Worm (Caenorhabditis elegans): ENCODE measurements around the gene srv-10.

srv-10 gene

ce11 chrV:13464123-13464522 lies 40.4 kb downstream of the srv-10 start:
- TF ChIP-seq nhr-10 (tag; optimal IDR thresholded peaks at IDR 0.05) (no peak), F13H6.1 (tag; optimal IDR thresholded peaks at IDR 0.05) (no peak), sma-3 (GFP tag; optimal IDR thresholded peaks at IDR 0.05) (peak; percentile 24), mab-5 (tag; optimal IDR thresholded peaks at IDR 0.05) (no peak), crh-2 (tag; optimal IDR thresholded peaks at IDR 0.05) (peak; percentile 1), elt-1 (tag; optimal IDR thresholded peaks at IDR 0.05) (no peak), nhr-25 (tag; optimal IDR thresholded peaks at IDR 0.05) (peak; percentile 69), elt-3 (tag; optimal IDR thresholded peaks at IDR 0.05) (no peak), lin-13 (GFP tag; optimal IDR thresholded peaks at IDR 0.05) (no peak), blmp-1 (tag; optimal IDR thresholded peaks at IDR 0.05; ENCODE audit: insufficient read depth) (no peak), unc-39 (tag; optimal IDR thresholded peaks at IDR 0.05) (no peak), zag-1 (tag; optimal IDR thresholded peaks at IDR 0.05) (no peak), nhr-12 (tag; optimal IDR thresholded peaks at IDR 0.05) (no peak), nhr-77 (tag; optimal IDR thresholded peaks at IDR 0.05) (no peak), nhr-129 (tag; optimal IDR thresholded peaks at IDR 0.05) (no peak), gmeb-1 (tag; optimal IDR thresholded peaks at IDR 0.05) (no peak), fos-1 (tag; optimal IDR thresholded peaks at IDR 0.05) (no peak), R02D3.7 (tag; optimal IDR thresholded peaks at IDR 0.05) (no peak), ama-1 (optimal IDR thresholded peaks at IDR 0.05) (peak; percentile 34), ceh-16 (tag; optimal IDR thresholded peaks at IDR 0.05) (no peak), unc-55 (GFP tag; optimal IDR thresholded peaks at IDR 0.05) (no peak), Y55F3AM.14 (GFP tag; optimal IDR thresholded peaks at IDR 0.05) (no peak), mbf-1 (tag; optimal IDR thresholded peaks at IDR 0.05) (no peak), ZK546.5 (tag; optimal IDR thresholded peaks at IDR 0.05) (no peak), nhr-6 (tag; optimal IDR thresholded peaks at IDR 0.05) (no peak), lsy-2 (tag; optimal IDR thresholded peaks at IDR 0.05) (no peak), nhr-21 (tag; optimal IDR thresholded peaks at IDR 0.05) (no peak), alr-1 (tag; optimal IDR thresholded peaks at IDR 0.05) (no peak), nhr-23 (tag; optimal IDR thresholded peaks at IDR 0.05) (no peak), ztf-11 (tag; optimal IDR thresholded peaks at IDR 0.05) (no peak), ztf-1 (GFP tag; conservative IDR thresholded peaks at IDR 0.05) (no peak), nhr-237 (tag; optimal IDR thresholded peaks at IDR 0.05) (no peak), egl-27 (tag; optimal IDR thresholded peaks at IDR 0.05) (no peak), snpc-4 (tag; optimal IDR thresholded peaks at IDR 0.05) (no peak), dmd-4 (tag; optimal IDR thresholded peaks at IDR 0.05) (no peak), sma-9 (GFP tag; optimal IDR thresholded peaks at IDR 0.05) (peak; percentile 3), sma-9 (tag; optimal IDR thresholded peaks at IDR 0.05) (no peak), mdl-1 (tag; optimal IDR thresholded peaks at IDR 0.05) (no peak), skn-1 (tag; optimal IDR thresholded peaks at IDR 0.05) (peak; percentile 69), ztf-4 (tag; optimal IDR thresholded peaks at IDR 0.05) (peak; percentile 1), nhr-11 (tag; optimal IDR thresholded peaks at IDR 0.05) (no peak), aly-2 (tag; optimal IDR thresholded peaks at IDR 0.05) (no peak), sem-4 (tag; optimal IDR thresholded peaks at IDR 0.05) (no peak)

- TF ChIP-seq nhr-10 (tag; optimal IDR thresholded peaks at IDR 0.05) (no peak), F13H6.1 (tag; optimal IDR thresholded peaks at IDR 0.05) (peak; percentile 86), ama-1 (optimal IDR thresholded peaks at IDR 0.05) (peak; percentile 9), sem-4 (tag; optimal IDR thresholded peaks at IDR 0.05) (peak; percentile 63), crh-2 (tag; optimal IDR thresholded peaks at IDR 0.05) (peak; percentile 84), peb-1 (tag; optimal IDR thresholded peaks at IDR 0.05) (no peak), sma-3 (GFP tag; optimal IDR thresholded peaks at IDR 0.05) (peak; percentile 91), fos-1 (tag; optimal IDR thresholded peaks at IDR 0.05) (peak; percentile 56), nhr-77 (tag; optimal IDR thresholded peaks at IDR 0.05) (no peak), lin-13 (GFP tag; optimal IDR thresholded peaks at IDR 0.05) (peak; percentile 73), dmd-4 (tag; optimal IDR thresholded peaks at IDR 0.05) (no peak), Y55F3AM.14 (GFP tag; optimal IDR thresholded peaks at IDR 0.05) (peak; percentile 51), snpc-4 (tag; optimal IDR thresholded peaks at IDR 0.05) (peak; percentile 53), sma-9 (GFP tag; optimal IDR thresholded peaks at IDR 0.05) (peak; percentile 94), sma-9 (tag; optimal IDR thresholded peaks at IDR 0.05) (no peak), ceh-16 (tag; optimal IDR thresholded peaks at IDR 0.05) (no peak), lsy-2 (tag; optimal IDR thresholded peaks at IDR 0.05) (peak; percentile 72 to 89), egl-27 (tag; optimal IDR thresholded peaks at IDR 0.05) (peak; percentile 85), unc-55 (GFP tag; optimal IDR thresholded peaks at IDR 0.05) (peak; percentile 86), skn-1 (tag; optimal IDR thresholded peaks at IDR 0.05) (no peak), ztf-1 (GFP tag; conservative IDR thresholded peaks at IDR 0.05) (no peak), C34F6.9 (tag; optimal IDR thresholded peaks at IDR 0.05) (peak; percentile 92), mab-5 (tag; optimal IDR thresholded peaks at IDR 0.05) (peak; percentile 54), nhr-12 (tag; optimal IDR thresholded peaks at IDR 0.05) (no peak), nhr-25 (tag; optimal IDR thresholded peaks at IDR 0.05) (no peak), nhr-21 (tag; optimal IDR thresholded peaks at IDR 0.05) (peak; percentile 78), ztf-4 (tag; optimal IDR thresholded peaks at IDR 0.05) (peak; percentile 44), gmeb-1 (tag; optimal IDR thresholded peaks at IDR 0.05) (peak; percentile 79), blmp-1 (tag; optimal IDR thresholded peaks at IDR 0.05; ENCODE audit: insufficient read depth) (peak; percentile 38), nhr-129 (tag; optimal IDR thresholded peaks at IDR 0.05) (peak; percentile 31), mdl-1 (tag; optimal IDR thresholded peaks at IDR 0.05) (peak; percentile 62 to 91), lin-11 (tag; optimal IDR thresholded peaks at IDR 0.05) (peak; percentile 22)
Measured at ce11 chrV:13468190-13468765, 44.6 kb downstream of the srv-10 start, which contains the start of the genes F25H9.6 and F25H9.7. Gene F25H9.6, minus strand, starts transcription at chrV:13468361. Gene F25H9.7, plus strand, starts transcription at chrV:13468376.

Data from whole organism, L2 larva.